Worm (Caenorhabditis elegans) whole organism, L2 larva: ENCODE measurements around the gene epic-3.

ENCODE experiments used
- C34F6.9 ChIP-seq: fragments of 150-350 bp; optimal IDR thresholded peaks from 2 replicates; lab custom pipeline; 2014; ENCODE audit warnings: missing biosample characterization, missing genetic modification characterization
- F13H6.1 ChIP-seq: sonication (generic microtip); optimal IDR thresholded peaks from 2 replicates; lab custom pipeline; 2016; ENCODE audit warnings: missing genetic modification characterization, missing compliant biosample characterization
- R02D3.7 ChIP-seq: fragments of 150-350 bp; optimal IDR thresholded peaks from 2 replicates; lab custom pipeline; 2014; ENCODE audit warnings: missing biosample characterization, missing genetic modification characterization
- Y55F3AM.14 ChIP-seq: fragments of 200-800 bp; sonication (Bioruptor generic); optimal IDR thresholded peaks from 2 replicates; lab custom pipeline; 2018; ENCODE audit warnings: mild to moderate bottlenecking, missing genetic modification characterization, missing compliant biosample characterization
- ZK546.5 ChIP-seq: sonication (generic microtip); optimal IDR thresholded peaks from 2 replicates; lab custom pipeline; 2017; ENCODE audit warnings: missing biosample characterization, missing genetic modification characterization
- aly-2 ChIP-seq: fragments of 150-350 bp; optimal IDR thresholded peaks from 2 replicates; lab custom pipeline; 2014; ENCODE audit warnings: missing biosample characterization, missing genetic modification characterization
- ama-1 ChIP-seq: fragments of 150-350 bp; optimal IDR thresholded peaks from 2 replicates; lab custom pipeline; 2018; ENCODE audit warnings: inconsistent platforms
- blmp-1 ChIP-seq: sonication (generic microtip); optimal IDR thresholded peaks from 2 replicates; lab custom pipeline; 2017; ENCODE audit warnings: missing genetic modification characterization, mild to moderate bottlenecking, missing compliant biosample characterization, antibody characterized with exemption, moderate library complexity; ENCODE audit not compliant: insufficient read depth
- ceh-16 ChIP-seq: fragments of 150-350 bp; optimal IDR thresholded peaks from 2 replicates; lab custom pipeline; 2014; ENCODE audit warnings: missing biosample characterization, missing genetic modification characterization
- elt-1 ChIP-seq: fragments of 150-350 bp; optimal IDR thresholded peaks from 2 replicates; lab custom pipeline; 2014; ENCODE audit warnings: missing biosample characterization, missing genetic modification characterization
- elt-3 ChIP-seq: sonication (generic microtip); optimal IDR thresholded peaks from 2 replicates; lab custom pipeline; 2017; ENCODE audit warnings: missing biosample characterization, missing genetic modification characterization
- gmeb-1 ChIP-seq: fragments of 150-350 bp; optimal IDR thresholded peaks from 2 replicates; lab custom pipeline; 2014; ENCODE audit warnings: missing biosample characterization, missing genetic modification characterization
- lin-13 ChIP-seq: fragments of 150-350 bp; optimal IDR thresholded peaks from 2 replicates; lab custom pipeline; 2014; ENCODE audit warnings: missing biosample characterization, missing genetic modification reagents, missing genetic modification characterization
- lin-39 ChIP-seq: fragments of 150-350 bp; optimal IDR thresholded peaks from 2 replicates; lab custom pipeline; 2014; ENCODE audit warnings: missing biosample characterization, missing genetic modification reagents, missing genetic modification characterization
- lsy-2 ChIP-seq, 2 experiments: fragments of 150-350 bp in 1 of 2; sonication (generic microtip) in 1 of 2; optimal IDR thresholded peaks; 2 replicates each; lab custom pipeline; 2014 to 2017; ENCODE audit warnings: missing biosample characterization in 2 of 2, missing genetic modification characterization in 2 of 2
- mab-5 ChIP-seq: fragments of 150-350 bp; optimal IDR thresholded peaks from 2 replicates; lab custom pipeline; 2014; ENCODE audit warnings: missing biosample characterization, missing genetic modification characterization
- mbf-1 ChIP-seq: sonication (generic microtip); optimal IDR thresholded peaks from 2 replicates; lab custom pipeline; 2017; ENCODE audit warnings: missing biosample characterization, missing genetic modification characterization
- nhr-12 ChIP-seq: fragments of 150-350 bp; optimal IDR thresholded peaks from 2 replicates; lab custom pipeline; 2014; ENCODE audit warnings: missing biosample characterization, missing genetic modification characterization
- nhr-21 ChIP-seq: fragments of 150-350 bp; optimal IDR thresholded peaks from 2 replicates; lab custom pipeline; 2014; ENCODE audit warnings: missing biosample characterization, missing genetic modification characterization
- nhr-237 ChIP-seq: fragments of 150-350 bp; optimal IDR thresholded peaks from 2 replicates; lab custom pipeline; 2014; ENCODE audit warnings: missing biosample characterization, missing genetic modification characterization
- nhr-6 ChIP-seq: fragments of 150-350 bp; optimal IDR thresholded peaks from 2 replicates; lab custom pipeline; 2014; ENCODE audit warnings: missing biosample characterization, missing genetic modification characterization
- nhr-77 ChIP-seq: fragments of 150-350 bp; optimal IDR thresholded peaks from 2 replicates; lab custom pipeline; 2014; ENCODE audit warnings: missing biosample characterization, missing genetic modification characterization
- peb-1 ChIP-seq: fragments of 150-350 bp; optimal IDR thresholded peaks from 2 replicates; lab custom pipeline; 2014; ENCODE audit warnings: missing biosample characterization, missing genetic modification characterization
- sem-4 ChIP-seq: fragments of 150-350 bp; optimal IDR thresholded peaks from 2 replicates; lab custom pipeline; 2014; ENCODE audit warnings: missing biosample characterization, missing genetic modification reagents, missing genetic modification characterization
- skn-1 ChIP-seq: sonication (generic microtip); optimal IDR thresholded peaks from 2 replicates; lab custom pipeline; 2017; ENCODE audit warnings: missing biosample characterization, missing genetic modification characterization
- sma-3 ChIP-seq: sonication (generic microtip); optimal IDR thresholded peaks from 2 replicates; lab custom pipeline; 2016; ENCODE audit warnings: missing genetic modification reagents, missing genetic modification characterization, missing compliant biosample characterization
- sma-9 ChIP-seq, 2 experiments: fragments of 150-350 bp in 1 of 2; sonication (generic microtip) in 1 of 2; optimal IDR thresholded peaks; 2 replicates each; lab custom pipeline; 2014 to 2016; ENCODE audit warnings: missing genetic modification characterization in 2 of 2, mild to moderate bottlenecking in 1 of 2, missing biosample characterization in 1 of 2, missing compliant biosample characterization in 1 of 2, missing genetic modification reagents in 1 of 2, moderate library complexity in 1 of 2
- snpc-4 ChIP-seq: fragments of 150-350 bp; optimal IDR thresholded peaks from 2 replicates; lab custom pipeline; 2014; ENCODE audit warnings: missing biosample characterization, missing genetic modification characterization
- unc-39 ChIP-seq: fragments of 150-350 bp; optimal IDR thresholded peaks from 2 replicates; lab custom pipeline; 2014; ENCODE audit warnings: missing biosample characterization, missing genetic modification characterization
- unc-55 ChIP-seq: fragments of 150-350 bp; sonication (generic microtip); optimal IDR thresholded peaks from 3 replicates; lab custom pipeline; 2014; ENCODE audit warnings: missing biosample characterization, missing genetic modification reagents, missing genetic modification characterization
- unc-62 ChIP-seq: fragments of 150-350 bp; optimal IDR thresholded peaks from 2 replicates; lab custom pipeline; 2014; ENCODE audit warnings: missing biosample characterization, missing genetic modification reagents, missing genetic modification characterization
- ztf-1 ChIP-seq: fragments of 200-800 bp; sonication (Bioruptor generic); conservative IDR thresholded peaks from 2 replicates; pipeline ENCODE4 v1.3.6; 2022; ENCODE audit warnings: missing genetic modification characterization, missing compliant biosample characterization
- ztf-4 ChIP-seq: fragments of 150-350 bp; optimal IDR thresholded peaks from 2 replicates; lab custom pipeline; 2014; ENCODE audit warnings: missing biosample characterization, missing genetic modification characterization

The epic-3 gene

ce11 chrIV:1709002-1709401 lies 15.2 kb downstream of the epic-3 start:
- TF ChIP-seq unc-62 (GFP tag; lab: Kevin White, UChicago): no peak
- no peak for TF ChIP-seq lin-39 (tag; lab: Kevin White, UChicago)
- TF ChIP-seq unc-39 (tag; lab: Kevin White, UChicago): no peak
- no peak for TF ChIP-seq nhr-77 (tag; lab: Kevin White, UChicago)
- no peak for TF ChIP-seq sem-4 (tag; lab: Kevin White, UChicago)
- no peak for TF ChIP-seq ceh-16
- TF ChIP-seq unc-55 (GFP tag; lab: Kevin White, UChicago): no peak
- TF ChIP-seq mbf-1 (tag; lab: Kevin White, UChicago): no peak
- TF ChIP-seq elt-3 (tag; lab: Kevin White, UChicago): no peak
- no peak for TF ChIP-seq F13H6.1 (tag; lab: Kevin White, UChicago)
- no peak for TF ChIP-seq nhr-6 (tag; lab: Kevin White, UChicago)
- no peak for TF ChIP-seq ama-1

DNA sequence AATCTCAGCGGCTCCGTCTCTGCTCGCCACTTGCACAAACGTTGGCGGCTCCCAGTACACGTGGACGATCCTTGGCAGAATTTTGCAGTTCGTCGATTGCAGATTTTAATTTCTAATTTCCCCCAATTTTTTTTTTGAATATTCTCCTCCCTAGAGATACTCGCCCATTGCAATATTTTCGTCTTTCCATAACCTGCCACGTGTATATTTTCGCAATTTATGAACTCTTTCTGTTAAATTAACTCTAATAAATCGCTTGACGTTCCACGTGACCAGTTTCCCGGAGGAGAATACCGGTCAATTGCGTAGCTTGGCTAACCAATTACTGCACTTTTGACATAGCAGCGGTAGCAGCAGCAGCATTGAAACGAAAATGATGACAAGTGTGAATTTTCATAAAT lies 15.8 kb downstream of the epic-3 start:
- TF ChIP-seq snpc-4 (tag; lab: Kevin White, UChicago) (no peak), sma-3 (GFP tag; lab: Kevin White, UChicago) (no peak), unc-55 (GFP tag; lab: Kevin White, UChicago) (no peak), nhr-21 (no peak), gmeb-1 (tag; lab: Kevin White, UChicago) (no peak), ZK546.5 (tag; lab: Kevin White, UChicago) (no peak), nhr-77 (tag; lab: Kevin White, UChicago) (no peak), elt-1 (tag; lab: Kevin White, UChicago) (no peak), unc-62 (GFP tag; lab: Kevin White, UChicago) (no peak), mab-5 (no peak)

ce11 chrIV:1707960-1708359 lies 16.2 kb downstream of the epic-3 start:
- TF ChIP-seq Y55F3AM.14 (no peak), elt-3 (tag; lab: Kevin White, UChicago) (no peak), lin-13 (GFP tag; lab: Kevin White, UChicago) (no peak), R02D3.7 (no peak), ztf-1 (GFP tag; lab: Robert Waterston, UW) (no peak), sma-3 (GFP tag; lab: Kevin White, UChicago) (no peak), nhr-77 (tag; lab: Kevin White, UChicago) (no peak), peb-1 (tag; lab: Kevin White, UChicago) (no peak), elt-1 (tag; lab: Kevin White, UChicago) (no peak), sma-9 (GFP tag; optimal IDR thresholded peaks at IDR 0.05; lab: Kevin White, UChicago) (no peak), sma-9 (tag; optimal IDR thresholded peaks at IDR 0.05; lab: Kevin White, UChicago) (no peak), unc-55 (GFP tag; lab: Kevin White, UChicago) (no peak), blmp-1 (tag; lab: Kevin White, UChicago) (no peak), nhr-21 (no peak), snpc-4 (tag; lab: Kevin White, UChicago) (no peak), skn-1 (tag; lab: Kevin White, UChicago) (no peak), ama-1 (no peak), ZK546.5 (tag; lab: Kevin White, UChicago) (no peak), C34F6.9 (no peak)

- TF ChIP-seq elt-3 (tag; lab: Kevin White, UChicago): no peak
- TF ChIP-seq ZK546.5 (tag; lab: Kevin White, UChicago): no peak
Observed at ce11 chrIV:1706996-1707395, 17.2 kb downstream of the epic-3 start, which contains the start of gene K08D12.4. Gene K08D12.4 (plus strand): TSS chrIV:1707296.

DNA sequence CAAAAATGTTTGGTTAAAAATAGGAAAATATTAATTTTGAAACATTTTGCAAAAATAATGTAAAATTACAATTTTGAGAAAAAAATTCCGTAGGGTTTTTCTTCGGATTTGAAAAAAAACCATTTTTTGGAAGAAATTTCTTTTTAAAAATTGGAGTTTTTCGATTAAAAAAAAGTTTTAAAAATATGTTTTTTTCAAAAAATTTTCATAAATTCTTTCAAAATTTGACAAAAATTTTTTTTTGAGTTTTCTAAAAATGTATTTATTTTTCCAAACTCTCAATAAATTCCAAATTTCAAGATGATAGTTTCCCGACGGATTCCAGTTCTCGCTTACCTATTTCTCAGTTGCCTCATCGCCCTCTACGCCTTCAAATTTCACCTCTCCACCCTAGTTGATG lies 24.6 kb downstream of the epic-3 start, which contains the start of gene bus-2:
TSS of gene bus-2 (plus strand) at position 301 of the 400 bp plus-strand sequence.
- TF ChIP-seq nhr-12 (tag; lab: Kevin White, UChicago): no peak
- TF ChIP-seq nhr-77 (tag; lab: Kevin White, UChicago): no peak
- no peak for TF ChIP-seq F13H6.1 (tag; lab: Kevin White, UChicago)
- no peak for TF ChIP-seq peb-1 (tag; lab: Kevin White, UChicago)

ce11 chrIV:1691651-1692050 lies 32.5 kb downstream of the epic-3 start:
- TF ChIP-seq lsy-2 (tag; optimal IDR thresholded peaks at IDR 0.05; lab: Kevin White, UChicago) (no peak), mbf-1 (tag; lab: Kevin White, UChicago) (no peak), gmeb-1 (tag; lab: Kevin White, UChicago) (no peak), aly-2 (tag; lab: Kevin White, UChicago) (no peak), lin-39 (tag; lab: Kevin White, UChicago) (no peak), nhr-237 (tag; lab: Kevin White, UChicago) (no peak), nhr-12 (tag; lab: Kevin White, UChicago) (no peak), mab-5 (no peak), ztf-4 (tag; lab: Kevin White, UChicago) (no peak)
- TF ChIP-seq, all 48 proteins: peak for 0
